Fruit fly (Drosophila melanogaster) whole organism: Measurements from ENCODE around the gene CG3184.

Source experiments
- CG8478 ChIP-seq: fragments of >200 bp; optimal IDR thresholded peaks from 2 replicates; lab custom pipeline; 2018; ENCODE audit warnings: inconsistent platforms
- Dll ChIP-seq: fragments of >200 bp; optimal IDR thresholded peaks from 2 replicates; lab custom pipeline; 2017
- EcR ChIP-seq, 2 experiments: fragments of >200 bp; optimal IDR thresholded peaks; 2 replicates each; lab custom pipeline; 2017; ENCODE audit warnings: missing biosample characterization in 2 of 2, missing genetic modification characterization in 2 of 2, missing genetic modification reagents in 2 of 2
- pan ChIP-seq: fragments of >200 bp; optimal IDR thresholded peaks from 2 replicates; lab custom pipeline; 2017
- psq ChIP-seq: fragments of >200 bp; optimal IDR thresholded peaks from 2 replicates; lab custom pipeline; 2017
- usp ChIP-seq: fragments of >200 bp; optimal IDR thresholded peaks from 2 replicates; lab custom pipeline; 2017; ENCODE audit warnings: missing biosample characterization, missing genetic modification characterization, mixed read lengths

CG3184 gene

dm6 chrX:6702028-6702433 is 13.5 kb upstream of the CG3184 start:
- TF ChIP-seq EcR (GFP tag; optimal IDR thresholded peaks at IDR 0.05; lab: Kevin White, UChicago) (no peak), psq (no peak), Dll (lab: Kevin White, UChicago) (no peak), pan (lab: Kevin White, UChicago) (no peak), CG8478 (no peak), usp (GFP tag; lab: Kevin White, UChicago) (no peak)

- no peak for TF ChIP-seq CG8478
- no peak for TF ChIP-seq EcR (GFP tag; optimal IDR thresholded peaks at IDR 0.05; lab: Kevin White, UChicago)
- no peak for TF ChIP-seq usp (GFP tag; lab: Kevin White, UChicago)
- TF ChIP-seq pan (lab: Kevin White, UChicago), result no peak
- no peak for TF ChIP-seq Dll (lab: Kevin White, UChicago)
- TF ChIP-seq psq, result no peak
Observed at dm6 chrX:6700990-6701530, 12.5 kb upstream of the CG3184 start.

dm6 chrX:6700263-6700989 is 11.9 kb upstream of the CG3184 start:
- TF ChIP-seq pan (lab: Kevin White, UChicago) (no peak), EcR (GFP tag; optimal IDR thresholded peaks at IDR 0.05; lab: Kevin White, UChicago) (no peak), usp (GFP tag; lab: Kevin White, UChicago) (no peak), CG8478 (no peak), Dll (lab: Kevin White, UChicago) (no peak), psq (no peak)

- TF ChIP-seq usp (GFP tag; lab: Kevin White, UChicago) (no peak), Dll (lab: Kevin White, UChicago) (no peak), EcR (GFP tag; optimal IDR thresholded peaks at IDR 0.05; lab: Kevin White, UChicago) (no peak), psq (no peak), CG8478 (no peak), pan (lab: Kevin White, UChicago) (no peak)
Observed at dm6 chrX:6699255-6699885, 10.8 kb upstream of the CG3184 start, which contains the start of gene CG14441. Gene CG14441 (plus strand): TSS chrX:6699508.

- no peak for TF ChIP-seq CG8478
- TF ChIP-seq EcR (GFP tag; optimal IDR thresholded peaks at IDR 0.05; lab: Kevin White, UChicago), result no peak
- TF ChIP-seq usp (GFP tag; lab: Kevin White, UChicago), result no peak
- no peak for TF ChIP-seq pan (lab: Kevin White, UChicago)
- TF ChIP-seq psq, result no peak
- TF ChIP-seq Dll (lab: Kevin White, UChicago), result no peak
Observed at dm6 chrX:6698248-6698812, 9.8 kb upstream of the CG3184 start, which contains the start of gene CG14440. Gene CG14440 (minus strand): TSS chrX:6698567.

- TF ChIP-seq CG8478, result no peak
- no peak for TF ChIP-seq usp (GFP tag; lab: Kevin White, UChicago)
- no peak for TF ChIP-seq Dll (lab: Kevin White, UChicago)
- no peak for TF ChIP-seq pan (lab: Kevin White, UChicago)
- TF ChIP-seq EcR (GFP tag; optimal IDR thresholded peaks at IDR 0.05; lab: Kevin White, UChicago), result no peak
- no peak for TF ChIP-seq psq
Observed at dm6 chrX:6696467-6696866, 7.9 kb upstream of the CG3184 start.

dm6 chrX:6694979-6695388 is 6.4 kb upstream of the CG3184 start, which contains the start of gene CG14442:
Gene CG14442 (minus strand): TSS chrX:6695007.
- TF ChIP-seq CG8478 (no peak), Dll (lab: Kevin White, UChicago) (no peak)

dm6 chrX:6694105-6694788 is 5.7 kb upstream of the CG3184 start:
- TF ChIP-seq EcR (GFP tag; optimal IDR thresholded peaks at IDR 0.05; lab: Kevin White, UChicago) (no peak), CG8478 (peak; percentile 41), usp (GFP tag; lab: Kevin White, UChicago) (no peak), Dll (lab: Kevin White, UChicago) (peak; percentile 75), pan (lab: Kevin White, UChicago) (no peak)

dm6 chrX:6687267-6687666 is 1.3 kb downstream of the CG3184 start, which contains the start of gene CG44303:
Gene CG44303 (minus strand): TSS chrX:6687420.
- TF ChIP-seq CG8478 (no peak), psq (no peak), Dll (lab: Kevin White, UChicago) (no peak), pan (lab: Kevin White, UChicago) (no peak)

dm6 chrX:6683635-6684499 is 4.7 kb downstream of the CG3184 start, which contains the start of gene Pink1:
Gene Pink1 (plus strand): TSS chrX:6683798.
- TF ChIP-seq CG8478, result no peak
- TF ChIP-seq Dll (lab: Kevin White, UChicago), result no peak
- no peak for TF ChIP-seq pan (lab: Kevin White, UChicago)
- no peak for TF ChIP-seq usp (GFP tag; lab: Kevin White, UChicago)
- TF ChIP-seq psq, result no peak
- no peak for TF ChIP-seq EcR (GFP tag; optimal IDR thresholded peaks at IDR 0.05; lab: Kevin White, UChicago)
